Fruit fly (Drosophila melanogaster): ENCODE data around the gene CG42245.

DNA sequence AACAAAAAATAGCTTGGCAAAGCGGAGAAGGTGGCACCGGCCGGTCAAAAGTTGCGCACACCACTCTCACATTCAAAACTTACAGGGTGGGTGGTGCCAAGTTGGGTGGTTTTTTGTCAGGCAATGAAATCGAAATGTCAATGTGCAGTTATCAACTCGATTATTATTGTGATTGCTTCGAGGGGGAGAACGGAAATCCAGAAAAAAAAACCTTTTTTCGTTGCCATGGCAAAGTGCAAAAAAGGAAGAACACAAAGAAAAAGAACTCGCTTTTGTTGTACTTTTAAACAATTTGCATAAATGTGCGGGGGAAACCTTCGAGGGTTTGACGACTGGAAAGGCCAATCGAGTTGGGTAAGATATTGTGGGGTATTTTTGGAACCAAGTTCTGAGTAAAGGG lies 46.7 kb upstream of the CG42245 start:
- no peak for TF ChIP-seq Pif1A (GFP tag; optimal IDR thresholded peaks at IDR 0.05)
- no peak for TF ChIP-seq CG14655 (GFP tag; optimal IDR thresholded peaks at IDR 0.05)
- TF ChIP-seq EcR (GFP tag; optimal IDR thresholded peaks at IDR 0.05): no peak
- no peak for TF ChIP-seq CG15710 (tag; optimal IDR thresholded peaks at IDR 0.05)
- TF ChIP-seq gl (tag; optimal IDR thresholded peaks at IDR 0.05): no peak
- no peak for TF ChIP-seq rn (GFP tag; IDR thresholded peaks at IDR 0.05)
- TF ChIP-seq CG9948 (tag; optimal IDR thresholded peaks at IDR 0.05): no peak
- TF ChIP-seq Pif1B (GFP tag; optimal IDR thresholded peaks at IDR 0.05): no peak
- TF ChIP-seq CG32121 (GFP tag; IDR thresholded peaks at IDR 0.05): no peak
- no peak for TF ChIP-seq CG8159 (tag; optimal IDR thresholded peaks at IDR 0.05)
- no peak for TF ChIP-seq D1 (tag; optimal IDR thresholded peaks at IDR 0.05)
- no peak for TF ChIP-seq Ets98B (GFP tag; IDR thresholded peaks at IDR 0.05)
- no peak for TF ChIP-seq Snoo (tag; optimal IDR thresholded peaks at IDR 0.05)
- no peak for TF ChIP-seq CG17806 (tag; optimal IDR thresholded peaks at IDR 0.05)

Measured in whole organism, pupa.